Worm (Caenorhabditis elegans) whole organism, mixed stage, embryonic: ENCODE data around the gene haly-1.

Experiments
- bed-3 ChIP-seq: fragments of 200-800 bp; sonication (Bioruptor generic); optimal IDR thresholded peaks from 3 replicates; lab custom pipeline; 2018; ENCODE audit warnings: mild to moderate bottlenecking, missing genetic modification characterization, moderate library complexity, missing compliant biosample characterization
- ceh-39 ChIP-seq: fragments of 150-350 bp; optimal IDR thresholded peaks from 2 replicates; lab custom pipeline; 2014; ENCODE audit warnings: missing biosample characterization, missing genetic modification characterization
- ceh-83 ChIP-seq: fragments of 200-800 bp; sonication (Bioruptor generic); optimal IDR thresholded peaks from 2 replicates; lab custom pipeline; 2018; ENCODE audit warnings: mild to moderate bottlenecking, missing genetic modification characterization, missing compliant biosample characterization
- cnd-1 ChIP-seq: fragments of 200-800 bp; sonication (Bioruptor generic); optimal IDR thresholded peaks from 2 replicates; lab custom pipeline; 2018; ENCODE audit warnings: mild to moderate bottlenecking, missing genetic modification characterization, missing compliant biosample characterization
- elt-3 ChIP-seq: fragments of 150-350 bp; optimal IDR thresholded peaks from 2 replicates; lab custom pipeline; 2014; ENCODE audit warnings: missing biosample characterization, missing genetic modification characterization
- hlh-1 ChIP-seq: fragments of 150-350 bp; optimal IDR thresholded peaks from 2 replicates; lab custom pipeline; 2014; ENCODE audit warnings: missing biosample characterization, missing genetic modification reagents, missing genetic modification characterization
- lin-32 ChIP-seq: fragments of 200-800 bp; sonication (Bioruptor generic); optimal IDR thresholded peaks from 2 replicates; lab custom pipeline; 2018; ENCODE audit warnings: mild to moderate bottlenecking, missing genetic modification characterization, missing compliant biosample characterization
- lsy-2 ChIP-seq: fragments of 150-350 bp; optimal IDR thresholded peaks from 2 replicates; lab custom pipeline; 2014; ENCODE audit warnings: missing biosample characterization, missing genetic modification characterization
- mab-5 ChIP-seq: fragments of 150-350 bp; optimal IDR thresholded peaks from 2 replicates; lab custom pipeline; 2014; ENCODE audit warnings: missing biosample characterization, missing genetic modification characterization
- nhr-2 ChIP-seq: fragments of 150-350 bp; optimal IDR thresholded peaks from 2 replicates; lab custom pipeline; 2014; ENCODE audit warnings: missing biosample characterization, missing genetic modification characterization
- nhr-237 ChIP-seq: fragments of 150-350 bp; optimal IDR thresholded peaks from 2 replicates; lab custom pipeline; 2014; ENCODE audit warnings: missing biosample characterization, missing genetic modification characterization
- sem-2 ChIP-seq: fragments of 200-800 bp; sonication (Bioruptor generic); optimal IDR thresholded peaks from 2 replicates; lab custom pipeline; 2018; ENCODE audit warnings: mild to moderate bottlenecking, missing genetic modification characterization, missing compliant biosample characterization
- snpc-4 ChIP-seq: fragments of 150-350 bp; optimal IDR thresholded peaks from 2 replicates; lab custom pipeline; 2014; ENCODE audit warnings: missing biosample characterization, missing genetic modification characterization
- sptf-1 ChIP-seq: sonication (generic microtip); optimal IDR thresholded peaks from 2 replicates; lab custom pipeline; 2017; ENCODE audit warnings: mild to moderate bottlenecking, missing genetic modification characterization, moderate library complexity, missing compliant biosample characterization
- unc-120 ChIP-seq: sonication (generic microtip); optimal IDR thresholded peaks from 2 replicates; lab custom pipeline; 2017; ENCODE audit warnings: missing genetic modification characterization, missing compliant biosample characterization; ENCODE audit not compliant: poor library complexity, severe bottlenecking
- unc-39 ChIP-seq: fragments of 150-350 bp; optimal IDR thresholded peaks from 2 replicates; lab custom pipeline; 2014; ENCODE audit warnings: missing biosample characterization, missing genetic modification characterization
- zip-8 ChIP-seq: fragments of 150-350 bp; optimal IDR thresholded peaks from 2 replicates; lab custom pipeline; 2014; ENCODE audit warnings: missing biosample characterization, missing genetic modification characterization
- ztf-11 ChIP-seq: fragments of 150-350 bp; optimal IDR thresholded peaks from 2 replicates; lab custom pipeline; 2014; ENCODE audit warnings: missing biosample characterization, missing genetic modification characterization

Gene haly-1

ce11 chrX:10844137-10844536, 52.3 kb downstream of the haly-1 start:
- TF ChIP-seq unc-120 (no peak), zip-8 (tag; lab: Kevin White, UChicago) (peak; percentile 79), cnd-1 (tag; lab: Kevin White, UChicago) (no peak), bed-3 (no peak), sem-2 (GFP tag; lab: Kevin White, UChicago) (no peak), unc-39 (no peak), hlh-1 (tag; lab: Kevin White, UChicago) (no peak), ceh-39 (tag; lab: Kevin White, UChicago) (no peak), lin-32 (GFP tag; lab: Kevin White, UChicago) (no peak), elt-3 (tag; lab: Kevin White, UChicago) (no peak), ztf-11 (tag; lab: Kevin White, UChicago) (no peak), mab-5 (no peak), nhr-237 (tag; lab: Kevin White, UChicago) (no peak), lsy-2 (peak; percentile 34), ceh-83 (GFP tag; lab: Kevin White, UChicago) (no peak), sptf-1 (tag; lab: Kevin White, UChicago) (no peak), nhr-2 (tag; lab: Kevin White, UChicago) (peak; percentile 92), snpc-4 (no peak)
